Fruit fly (Drosophila melanogaster): ENCODE measurements around the gene aay.
A peak's percentile ranks its signal among the peaks of the same experiment; 100 is the strongest.

Gene aay

dm6 chr3L:9462247-9462769 lies 39.3 kb downstream of the aay start (continued):
- TF ChIP-seq unc-4 (GFP tag; IDR thresholded peaks at IDR 0.05; ENCODE audit: partially characterized antibody) (no peak), CG10654 (GFP tag; optimal IDR thresholded peaks at IDR 0.05) (peak; percentile 74), ham (GFP tag; IDR thresholded peaks at IDR 0.05) (0 out of 2 replicates have a peak, but pooled peaks have one; percentile 34), CG9437 (GFP tag; optimal IDR thresholded peaks at IDR 0.05) (peak; percentile 85), Awh (GFP tag; IDR thresholded peaks at IDR 0.05) (peak; percentile 31; the same call in 1 of the 2 replicates), chm (GFP tag; IDR thresholded peaks at IDR 0.05) (peak; percentile 60), CG16779 (GFP tag; IDR thresholded peaks at IDR 0.05) (no peak), CG10431 (GFP tag; optimal IDR thresholded peaks at IDR 0.05) (peak; percentile 79), Chrac-16 (GFP tag; optimal IDR thresholded peaks at IDR 0.05) (peak; percentile 65), Ssrp (tag; optimal IDR thresholded peaks at IDR 0.05) (peak; percentile 91), esg (GFP tag; conservative IDR thresholded peaks at IDR 0.05) (peak; percentile 74), gsb-n (tag; optimal IDR thresholded peaks at IDR 0.05) (peak; percentile 91), CG4730 (GFP tag; IDR thresholded peaks at IDR 0.05) (peak; percentile 45; the same call in 1 of the 2 replicates), sr (GFP tag; IDR thresholded peaks at IDR 0.05) (no peak; the same call in 2 of the 3 replicates), so (GFP tag; IDR thresholded peaks at IDR 0.05) (peak; percentile 55; the same call in 1 of the 3 replicates), Stat92E (GFP tag; optimal IDR thresholded peaks at IDR 0.05) (peak in 1 of 3 experiments; percentile 95), CG17361 (GFP tag; IDR thresholded peaks at IDR 0.05) (peak; percentile 89), CG10543 (GFP tag; optimal IDR thresholded peaks at IDR 0.05) (peak; percentile 79), vnd (GFP tag; IDR thresholded peaks at IDR 0.05; ENCODE audit: partially characterized antibody) (no peak), CG17829 (tag; optimal IDR thresholded peaks at IDR 0.05) (peak; percentile 92), CG2202 (tag; optimal IDR thresholded peaks at IDR 0.05) (peak; percentile 88), CG1024 (GFP tag; IDR thresholded peaks at IDR 0.05) (peak; percentile 9; the same call in 1 of the 2 replicates), Elba2 (GFP tag; optimal IDR thresholded peaks at IDR 0.05) (no peak), D19A (tag; optimal IDR thresholded peaks at IDR 0.05) (peak; percentile 92), mam (GFP tag; optimal IDR thresholded peaks at IDR 0.05) (peak; percentile 63), CG1602 (GFP tag; optimal IDR thresholded peaks at IDR 0.05) (peak; percentile 75), sug (tag; optimal IDR thresholded peaks at IDR 0.05) (peak; percentile 74), Kr (GFP tag; optimal IDR thresholded peaks at IDR 0.05) (no peak), sna (GFP tag; IDR thresholded peaks at IDR 0.05; ENCODE audit: partially characterized antibody) (peak; percentile 58; the same call in 1 of the 2 replicates), Dbx (GFP tag; IDR thresholded peaks at IDR 0.05) (peak; percentile 74; the same call in 2 of the 3 replicates), pb (GFP tag; optimal IDR thresholded peaks at IDR 0.05) (peak; percentile 40), CG12769 (tag; optimal IDR thresholded peaks at IDR 0.05) (peak; percentile 52), CG15601 (tag; optimal IDR thresholded peaks at IDR 0.05) (peak; percentile 89), sqz (GFP tag; optimal IDR thresholded peaks at IDR 0.05) (peak; percentile 84), CoRest (tag; optimal IDR thresholded peaks at IDR 0.05) (peak; percentile 92)

DNA sequence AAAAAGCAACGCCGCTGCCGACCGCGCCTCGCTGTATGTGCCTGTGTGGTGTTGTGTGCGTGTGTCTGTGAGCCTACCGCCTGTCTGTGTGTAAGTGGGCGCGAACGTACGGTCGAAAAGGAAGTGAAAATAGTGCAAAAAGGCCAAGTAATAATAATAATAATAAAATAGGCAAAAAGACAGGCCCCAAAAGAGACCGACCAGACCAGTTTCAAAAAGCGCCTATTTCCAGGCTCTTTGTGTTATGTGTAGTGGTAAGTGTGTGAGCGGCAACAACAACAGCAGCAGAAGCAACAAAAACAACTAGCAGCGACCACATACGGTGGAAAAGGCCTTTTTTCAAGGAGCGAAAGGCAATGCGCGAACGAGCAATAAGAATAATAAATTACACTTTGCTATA lies 39.7 kb downstream of the aay start:
- TF ChIP-seq CG13424 (tag; optimal IDR thresholded peaks at IDR 0.05): no peak
- TF ChIP-seq CG4707 (GFP tag; optimal IDR thresholded peaks at IDR 0.05): no peak
- peak in 1 of 2 experiments; percentile 20 for TF ChIP-seq bsh (GFP tag; optimal IDR thresholded peaks at IDR 0.05)
- TF ChIP-seq Elba2 (GFP tag; optimal IDR thresholded peaks at IDR 0.05): peak; percentile 49
- no peak for TF ChIP-seq CG9817 (tag; optimal IDR thresholded peaks at IDR 0.05)
- no peak for TF ChIP-seq HLHmδ (GFP tag; optimal IDR thresholded peaks at IDR 0.05)
- no peak for TF ChIP-seq h (optimal IDR thresholded peaks at IDR 0.05)
- TF ChIP-seq CG15479 (GFP tag; optimal IDR thresholded peaks at IDR 0.05): no peak
- no peak for TF ChIP-seq bowl (GFP tag; IDR thresholded peaks at IDR 0.05)
- TF ChIP-seq cg (GFP tag; optimal IDR thresholded peaks at IDR 0.05): peak; percentile 86
- TF ChIP-seq bcd (GFP tag; optimal IDR thresholded peaks at IDR 0.05): no peak
- no peak for TF ChIP-seq CG2712 (tag; optimal IDR thresholded peaks at IDR 0.05)
- TF ChIP-seq nom (GFP tag; optimal IDR thresholded peaks at IDR 0.05): peak; percentile 92
- 0 out of 4 replicates have a peak, but pooled peaks have one; percentile 49 for TF ChIP-seq chinmo (GFP tag; IDR thresholded peaks at IDR 0.05; ENCODE audit: partially characterized antibody)
- TF ChIP-seq CG17361 (GFP tag; IDR thresholded peaks at IDR 0.05): no peak
- TF ChIP-seq CG16863 (GFP tag; optimal IDR thresholded peaks at IDR 0.05): no peak
- TF ChIP-seq ci (GFP tag; IDR thresholded peaks at IDR 0.05): no peak
- peak; percentile 69 for TF ChIP-seq CG4360 (GFP tag; IDR thresholded peaks at IDR 0.05)

Measured in whole organism, embryonic.